Worm (Caenorhabditis elegans) whole organism, early embryonic: ENCODE data around the gene M03F8.1.

Experiments
- B0310.2 ChIP-seq: sonication (generic microtip); optimal IDR thresholded peaks from 2 replicates; lab custom pipeline; 2016; ENCODE audit warnings: mild to moderate bottlenecking, missing genetic modification characterization, missing compliant biosample characterization
- F13C5.2 ChIP-seq: sonication (generic microtip); optimal IDR thresholded peaks from 2 replicates; lab custom pipeline; 2017; ENCODE audit warnings: mild to moderate bottlenecking, missing genetic modification characterization, inconsistent platforms, missing compliant biosample characterization
- aly-1 ChIP-seq: sonication (generic microtip); optimal IDR thresholded peaks from 2 replicates; lab custom pipeline; 2016; ENCODE audit warnings: missing genetic modification characterization, missing compliant biosample characterization
- ama-1 ChIP-seq: fragments of 150-350 bp; optimal IDR thresholded peaks from 2 replicates; lab custom pipeline; 2014
- ceh-13 ChIP-seq: fragments of 200-800 bp; sonication (Bioruptor generic); optimal IDR thresholded peaks from 2 replicates; lab custom pipeline; 2018; ENCODE audit warnings: mild to moderate bottlenecking, missing genetic modification characterization, missing compliant biosample characterization
- ceh-36 ChIP-seq: sonication (generic microtip); optimal IDR thresholded peaks from 2 replicates; lab custom pipeline; 2016; ENCODE audit warnings: missing genetic modification characterization, inconsistent platforms, missing compliant biosample characterization
- flt-1 ChIP-seq: fragments of 200-800 bp; sonication (Bioruptor generic); IDR thresholded peaks from 2 replicates; pipeline ENCODE4 v1.3.6; 2022; ENCODE audit warnings: missing genetic modification characterization, missing compliant biosample characterization
- hmbx-1 ChIP-seq: sonication (generic microtip); optimal IDR thresholded peaks from 2 replicates; lab custom pipeline; 2016; ENCODE audit warnings: mild to moderate bottlenecking, missing genetic modification characterization, missing compliant biosample characterization
- hmg-4 ChIP-seq: fragments of 200-800 bp; sonication (Bioruptor generic); optimal IDR thresholded peaks from 2 replicates; lab custom pipeline; 2018; ENCODE audit warnings: mild to moderate bottlenecking, missing genetic modification characterization, missing compliant biosample characterization
- hnd-1 ChIP-seq: sonication (generic microtip); optimal IDR thresholded peaks from 2 replicates; lab custom pipeline; 2016; ENCODE audit warnings: missing genetic modification characterization, missing compliant biosample characterization
- pes-1 ChIP-seq: fragments of 200-800 bp; sonication (Bioruptor generic); IDR thresholded peaks from 2 replicates; pipeline ENCODE4 v1.3.6; 2022; ENCODE audit warnings: missing genetic modification reagents, missing genetic modification characterization, missing compliant biosample characterization
- tbx-37 ChIP-seq: fragments of 200-800 bp; sonication (Bioruptor generic); conservative IDR thresholded peaks from 2 replicates; pipeline ENCODE4 v1.3.6; 2022; ENCODE audit warnings: missing genetic modification reagents, missing genetic modification characterization, missing compliant biosample characterization
- tra-4 ChIP-seq: sonication (generic microtip); optimal IDR thresholded peaks from 2 replicates; lab custom pipeline; 2017; ENCODE audit warnings: missing genetic modification characterization, missing compliant biosample characterization

ce11 chrV:5951133-5951532 is at the start of gene M03F8.1:
- no peak for TF ChIP-seq hnd-1 (tag; lab: Kevin White, UChicago)
- TF ChIP-seq F13C5.2, result no peak
- TF ChIP-seq ceh-36 (tag; lab: Kevin White, UChicago), result no peak
- TF ChIP-seq ceh-13 (GFP tag; lab: Kevin White, UChicago), result no peak
- TF ChIP-seq aly-1 (tag; lab: Kevin White, UChicago), result no peak
- no peak for TF ChIP-seq flt-1
- TF ChIP-seq ama-1 (lab: Kevin White, UChicago), result no peak
- TF ChIP-seq tbx-37 (GFP tag; lab: Robert Waterston, UW), result no peak
- TF ChIP-seq B0310.2 (tag; lab: Kevin White, UChicago), result no peak
- TF ChIP-seq hmg-4, result no peak
- no peak for TF ChIP-seq tra-4
- no peak for TF ChIP-seq pes-1 (GFP tag; lab: Robert Waterston, UW)
- TF ChIP-seq hmbx-1 (tag; lab: Kevin White, UChicago), result no peak
